Worm (Caenorhabditis elegans) whole organism, L4 larva: ENCODE results near the gene trxr-2.

Source experiments
- F49E8.2 ChIP-seq: sonication (generic microtip); optimal IDR thresholded peaks from 2 replicates; lab custom pipeline; 2016; ENCODE audit warnings: missing compliant biosample characterization, mild to moderate bottlenecking, missing genetic modification characterization, borderline replicate concordance
- T20F7.1 ChIP-seq: fragments of 200-800 bp; sonication (Bioruptor generic); optimal IDR thresholded peaks from 2 replicates; lab custom pipeline; 2018; ENCODE audit warnings: mild to moderate bottlenecking, missing genetic modification characterization, missing compliant biosample characterization
- Y105C5A.15 ChIP-seq: fragments of 200-800 bp; sonication (Bioruptor generic); IDR thresholded peaks from 2 replicates; pipeline ENCODE4 v1.3.6; 2022; ENCODE audit warnings: missing genetic modification characterization, missing compliant biosample characterization
- arid-1 ChIP-seq: fragments of 200-800 bp; sonication (Bioruptor generic); conservative IDR thresholded peaks from 2 replicates; pipeline ENCODE4 v1.3.6; 2022; ENCODE audit warnings: missing genetic modification reagents, missing genetic modification characterization, missing compliant biosample characterization
- daf-12 ChIP-seq: fragments of 150-350 bp; optimal IDR thresholded peaks from 2 replicates; lab custom pipeline; 2014; ENCODE audit warnings: missing biosample characterization, missing genetic modification reagents, missing genetic modification characterization
- lin-15B ChIP-seq: fragments of 150-350 bp; sonication (generic microtip); optimal IDR thresholded peaks from 3 replicates; lab custom pipeline; 2014; ENCODE audit warnings: missing biosample characterization, missing genetic modification characterization
- lin-38 ChIP-seq: fragments of 200-800 bp; sonication (Bioruptor generic); IDR thresholded peaks from 2 replicates; pipeline ENCODE4 v1.3.6; 2022; ENCODE audit warnings: missing genetic modification reagents, missing genetic modification characterization, missing compliant biosample characterization
- lsy-2 ChIP-seq, 2 experiments: fragments of 150-350 bp in 1 of 2; sonication (generic microtip) in 1 of 2; optimal IDR thresholded peaks; 2 replicates each; lab custom pipeline; 2014 to 2017; ENCODE audit warnings: missing biosample characterization in 2 of 2, missing genetic modification characterization in 2 of 2
- mdl-1 ChIP-seq, 2 experiments: fragments of 150-350 bp in 1 of 2; sonication (generic microtip) in 1 of 2; optimal IDR thresholded peaks; 2 replicates each; lab custom pipeline; 2014 to 2017; ENCODE audit warnings: missing biosample characterization in 2 of 2, missing genetic modification characterization in 2 of 2
- nhr-11 ChIP-seq: fragments of 150-350 bp; optimal IDR thresholded peaks from 2 replicates; lab custom pipeline; 2014; ENCODE audit warnings: missing biosample characterization, missing genetic modification characterization
- sdz-12 ChIP-seq: fragments of 200-800 bp; sonication (Bioruptor generic); optimal IDR thresholded peaks from 2 replicates; lab custom pipeline; 2018; ENCODE audit warnings: mild to moderate bottlenecking, missing genetic modification characterization, missing compliant biosample characterization
- skn-1 ChIP-seq: fragments of 150-350 bp; optimal IDR thresholded peaks from 2 replicates; lab custom pipeline; 2014; ENCODE audit warnings: missing biosample characterization, missing genetic modification characterization
- ztf-11 ChIP-seq: fragments of 150-350 bp; optimal IDR thresholded peaks from 2 replicates; lab custom pipeline; 2014; ENCODE audit warnings: missing biosample characterization, missing genetic modification characterization

- TF ChIP-seq sdz-12 (GFP tag; lab: Kevin White, UChicago): no peak
- no peak for TF ChIP-seq ztf-11 (tag; lab: Kevin White, UChicago)
- TF ChIP-seq arid-1 (GFP tag; lab: Robert Waterston, UW): no peak
- TF ChIP-seq T20F7.1: no peak
- no peak for TF ChIP-seq mdl-1 (tag; optimal IDR thresholded peaks at IDR 0.05; lab: Kevin White, UChicago)
- no peak for TF ChIP-seq Y105C5A.15
- TF ChIP-seq skn-1 (tag; lab: Kevin White, UChicago): no peak
- no peak for TF ChIP-seq lin-15B (tag; lab: Kevin White, UChicago)
- no peak for TF ChIP-seq lsy-2 (tag; optimal IDR thresholded peaks at IDR 0.05; lab: Kevin White, UChicago)
- TF ChIP-seq nhr-11 (tag; lab: Kevin White, UChicago): no peak
- TF ChIP-seq lin-38 (GFP tag; lab: Robert Waterston, UW): no peak
- TF ChIP-seq daf-12 (tag; lab: Kevin White, UChicago): no peak
- no peak for TF ChIP-seq F49E8.2 (tag; lab: Kevin White, UChicago)
Measured at ce11 chrIII:8885150-8885549, 28.4 kb upstream of the trxr-2 start, which contains the start of gene svop-1.
